Worm (Caenorhabditis elegans): Measurements from ENCODE around the gene F08F8.11.

Gene F08F8.11

DNA sequence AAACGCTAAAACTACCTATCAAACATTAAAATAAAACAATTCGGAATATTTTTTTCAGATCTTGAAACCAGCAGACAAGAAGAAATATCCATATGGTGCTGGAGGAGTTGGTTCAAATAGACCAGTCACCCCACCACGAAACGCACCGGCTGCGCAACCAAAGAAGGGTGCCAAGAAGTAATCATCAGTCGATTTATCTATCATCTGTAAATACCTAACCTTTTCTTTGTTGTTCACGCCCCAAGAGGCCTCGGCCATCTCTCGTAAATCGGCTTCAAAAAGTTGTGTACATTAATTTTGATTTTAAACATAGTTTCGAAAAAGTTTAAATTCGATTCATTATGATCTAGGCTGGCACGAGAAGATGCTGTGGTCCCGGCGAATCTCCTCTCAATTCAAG, 27.7 kb upstream of the F08F8.11 start:
- TF ChIP-seq ceh-83 (GFP tag; optimal IDR thresholded peaks at IDR 0.05) (no peak), lsy-2 (tag; optimal IDR thresholded peaks at IDR 0.05) (no peak), hlh-1 (tag; optimal IDR thresholded peaks at IDR 0.05) (no peak), ztf-11 (tag; optimal IDR thresholded peaks at IDR 0.05) (no peak), tbx-8 (GFP tag; optimal IDR thresholded peaks at IDR 0.05) (no peak), ceh-39 (tag; optimal IDR thresholded peaks at IDR 0.05) (no peak), flh-1 (GFP tag; optimal IDR thresholded peaks at IDR 0.05) (no peak), mls-2 (tag; optimal IDR thresholded peaks at IDR 0.05) (no peak), lin-32 (GFP tag; optimal IDR thresholded peaks at IDR 0.05) (no peak), sem-2 (GFP tag; optimal IDR thresholded peaks at IDR 0.05) (no peak), nhr-76 (tag; optimal IDR thresholded peaks at IDR 0.05) (no peak), snpc-4 (tag; optimal IDR thresholded peaks at IDR 0.05) (no peak), bed-3 (GFP tag; optimal IDR thresholded peaks at IDR 0.05) (no peak), mep-1 (tag; optimal IDR thresholded peaks at IDR 0.05) (no peak)

DNA sequence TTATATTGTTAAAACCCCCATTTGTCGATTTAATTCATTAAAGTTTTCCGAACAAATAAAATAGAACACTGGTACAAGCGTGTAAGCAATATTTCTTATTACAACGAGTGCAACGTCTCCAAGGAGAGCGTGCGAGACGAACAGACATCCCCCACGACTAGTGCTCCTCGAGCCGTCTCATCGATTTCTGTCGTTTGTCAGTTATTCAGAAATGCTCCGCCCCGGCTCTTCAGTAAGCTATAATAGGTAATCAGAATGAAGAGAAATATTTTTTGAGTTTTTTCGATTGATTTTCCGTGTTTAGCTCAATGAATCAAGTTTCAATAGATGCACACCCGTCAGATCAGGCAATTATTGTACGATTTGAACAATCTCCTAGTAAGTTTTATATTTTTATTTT, 27.0 kb upstream of the F08F8.11 start, which contains the start of gene kap-1:
Gene kap-1, plus strand, starts transcription at position 143 of the 400 bp plus-strand sequence.
- TF ChIP-seq nhr-12 (tag; optimal IDR thresholded peaks at IDR 0.05) (no peak), mab-5 (tag; optimal IDR thresholded peaks at IDR 0.05) (no peak), ceh-39 (tag; optimal IDR thresholded peaks at IDR 0.05) (no peak), cnd-1 (tag; optimal IDR thresholded peaks at IDR 0.05) (no peak), mls-2 (tag; optimal IDR thresholded peaks at IDR 0.05) (no peak), pha-4 (tag; optimal IDR thresholded peaks at IDR 0.05) (no peak), ham-2 (GFP tag; optimal IDR thresholded peaks at IDR 0.05) (no peak), bed-3 (GFP tag; optimal IDR thresholded peaks at IDR 0.05) (no peak), lin-32 (GFP tag; optimal IDR thresholded peaks at IDR 0.05) (no peak), ztf-11 (tag; optimal IDR thresholded peaks at IDR 0.05) (no peak), unc-62 (GFP tag; optimal IDR thresholded peaks at IDR 0.05) (no peak), sptf-1 (tag; optimal IDR thresholded peaks at IDR 0.05) (no peak), nhr-28 (tag; optimal IDR thresholded peaks at IDR 0.05) (no peak), flh-1 (GFP tag; optimal IDR thresholded peaks at IDR 0.05) (no peak), mep-1 (tag; optimal IDR thresholded peaks at IDR 0.05) (no peak)

DNA sequence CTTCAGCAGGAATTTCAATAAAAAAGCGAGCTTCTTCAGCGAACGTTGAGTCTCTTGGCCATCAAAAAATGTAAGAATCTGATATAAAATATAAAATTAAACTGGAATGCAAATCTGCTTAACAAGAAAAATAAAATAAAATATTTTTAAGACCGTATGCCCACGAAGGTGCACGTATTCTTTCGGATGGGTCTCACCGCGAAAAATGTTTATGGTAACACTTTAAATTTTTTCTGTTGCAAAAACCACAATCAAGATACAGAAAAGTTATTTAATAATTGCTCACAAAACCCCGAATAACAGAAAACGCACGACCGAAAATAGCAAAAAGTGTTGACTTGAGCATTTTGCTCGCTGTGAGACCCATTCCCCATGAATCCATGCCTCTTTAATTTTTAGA, 26.6 kb upstream of the F08F8.11 start:
- TF ChIP-seq elt-3 (tag; optimal IDR thresholded peaks at IDR 0.05) (no peak), ham-2 (GFP tag; optimal IDR thresholded peaks at IDR 0.05) (no peak), hlh-1 (tag; optimal IDR thresholded peaks at IDR 0.05) (no peak), pha-4 (tag; optimal IDR thresholded peaks at IDR 0.05) (no peak), nhr-12 (tag; optimal IDR thresholded peaks at IDR 0.05) (no peak), zip-8 (tag; optimal IDR thresholded peaks at IDR 0.05) (no peak), tbx-8 (GFP tag; optimal IDR thresholded peaks at IDR 0.05) (no peak), nhr-28 (tag; optimal IDR thresholded peaks at IDR 0.05) (no peak), snpc-4 (tag; optimal IDR thresholded peaks at IDR 0.05) (no peak), bed-3 (GFP tag; optimal IDR thresholded peaks at IDR 0.05) (no peak), lsy-2 (tag; optimal IDR thresholded peaks at IDR 0.05) (no peak), mep-1 (tag; optimal IDR thresholded peaks at IDR 0.05) (no peak), sptf-1 (tag; optimal IDR thresholded peaks at IDR 0.05) (no peak), unc-120 (tag; optimal IDR thresholded peaks at IDR 0.05; ENCODE audit: poor library complexity, severe bottlenecking) (no peak), cnd-1 (tag; optimal IDR thresholded peaks at IDR 0.05) (no peak)

DNA sequence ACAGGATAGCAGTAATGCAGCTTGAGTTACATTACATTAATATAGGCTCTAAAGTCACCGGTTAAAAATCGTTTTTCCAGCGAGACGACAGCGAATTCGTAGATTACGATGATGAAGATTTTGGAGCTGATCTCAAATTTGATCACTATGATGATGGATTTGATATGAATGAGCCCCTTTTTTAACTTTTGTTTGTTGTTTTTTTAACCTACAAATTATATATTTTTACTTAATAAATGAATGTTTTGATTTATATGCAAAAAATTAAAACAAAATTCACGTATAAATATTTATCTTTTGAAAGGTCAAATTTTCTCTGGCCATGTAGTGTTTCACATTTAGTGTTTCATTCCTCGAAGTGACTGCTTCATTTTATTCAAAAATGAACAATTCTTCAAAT, 22.3 kb upstream of the F08F8.11 start, which contains the start of gene F08F8.6:
Gene F08F8.6, plus strand, starts transcription at position 301 of the 400 bp plus-strand sequence.
- TF ChIP-seq mab-5 (tag; optimal IDR thresholded peaks at IDR 0.05) (no peak), ceh-43 (GFP tag; optimal IDR thresholded peaks at IDR 0.05) (no peak), nhr-237 (tag; optimal IDR thresholded peaks at IDR 0.05) (no peak)

DNA sequence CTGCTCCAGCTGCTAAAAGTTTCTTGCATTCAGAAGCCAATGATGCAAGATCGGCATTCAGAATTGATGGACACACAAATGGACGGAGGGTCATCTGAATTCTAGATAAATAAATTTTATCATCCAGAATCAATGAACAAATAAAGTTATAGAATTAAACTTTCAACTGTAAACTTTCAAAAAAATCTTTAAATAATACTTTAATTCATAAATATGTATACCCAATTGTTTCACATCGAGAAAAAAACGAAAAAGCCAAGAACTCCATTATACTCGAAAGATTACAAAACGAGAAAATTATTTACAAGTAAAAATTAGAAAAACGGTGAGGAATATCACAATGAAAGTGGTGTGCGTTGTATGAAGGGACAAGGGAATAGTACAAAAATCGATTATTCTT, 18.7 kb upstream of the F08F8.11 start, which contains the start of gene F08F8.7:
Gene F08F8.7, minus strand, starts transcription at position 101 of the 400 bp plus-strand sequence.
- TF ChIP-seq mab-5 (tag; optimal IDR thresholded peaks at IDR 0.05) (no peak), snpc-4 (tag; optimal IDR thresholded peaks at IDR 0.05) (no peak), lin-32 (GFP tag; optimal IDR thresholded peaks at IDR 0.05) (no peak), flh-1 (GFP tag; optimal IDR thresholded peaks at IDR 0.05) (no peak), hlh-1 (tag; optimal IDR thresholded peaks at IDR 0.05) (no peak), unc-62 (GFP tag; optimal IDR thresholded peaks at IDR 0.05) (no peak), elt-3 (tag; optimal IDR thresholded peaks at IDR 0.05) (no peak), lin-13 (tag; optimal IDR thresholded peaks at IDR 0.05) (no peak), ztf-11 (tag; optimal IDR thresholded peaks at IDR 0.05) (no peak), blmp-1 (tag; optimal IDR thresholded peaks at IDR 0.05) (no peak), nhr-12 (tag; optimal IDR thresholded peaks at IDR 0.05) (no peak), lsy-2 (tag; optimal IDR thresholded peaks at IDR 0.05) (no peak), elt-1 (tag; optimal IDR thresholded peaks at IDR 0.05; ENCODE audit: borderline replicate concordance, insufficient read depth) (no peak), mep-1 (tag; optimal IDR thresholded peaks at IDR 0.05) (no peak), zip-8 (tag; optimal IDR thresholded peaks at IDR 0.05) (no peak), unc-120 (tag; optimal IDR thresholded peaks at IDR 0.05; ENCODE audit: poor library complexity, severe bottlenecking) (no peak)
